Worm (Caenorhabditis elegans): ENCODE measurements around the gene mfn-1.

DNA sequence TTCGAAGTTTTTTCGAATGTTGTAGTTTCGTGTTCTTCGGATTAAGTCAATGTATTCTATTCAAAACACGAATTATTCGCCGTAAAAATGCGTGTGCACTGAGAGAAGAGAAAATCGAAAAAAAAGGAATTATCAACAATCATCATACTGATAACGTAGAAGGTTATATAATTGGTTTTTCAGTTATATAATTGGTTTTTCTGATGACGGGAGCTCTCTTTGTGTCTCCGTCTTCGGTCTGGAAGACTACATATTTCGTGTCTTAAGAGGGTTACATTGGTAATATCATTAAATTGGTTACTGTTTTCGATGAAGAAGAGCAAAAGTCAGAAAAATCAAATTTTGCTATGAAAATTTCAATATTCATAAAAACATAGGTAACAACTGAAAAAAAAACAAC is 11.9 kb downstream of the mfn-1 start:
- TF ChIP-seq jun-1 (tag; optimal IDR thresholded peaks at IDR 0.05): no peak
- no peak for TF ChIP-seq nhr-76 (tag; optimal IDR thresholded peaks at IDR 0.05)
- no peak for TF ChIP-seq hif-1 (tag; optimal IDR thresholded peaks at IDR 0.05)
- TF ChIP-seq egl-27 (tag; optimal IDR thresholded peaks at IDR 0.05): no peak
- TF ChIP-seq arid-1 (GFP tag; conservative IDR thresholded peaks at IDR 0.05): no peak
